Fruit fly (Drosophila melanogaster): ENCODE measurements around the gene CG14506.

The CG14506 gene

DNA sequence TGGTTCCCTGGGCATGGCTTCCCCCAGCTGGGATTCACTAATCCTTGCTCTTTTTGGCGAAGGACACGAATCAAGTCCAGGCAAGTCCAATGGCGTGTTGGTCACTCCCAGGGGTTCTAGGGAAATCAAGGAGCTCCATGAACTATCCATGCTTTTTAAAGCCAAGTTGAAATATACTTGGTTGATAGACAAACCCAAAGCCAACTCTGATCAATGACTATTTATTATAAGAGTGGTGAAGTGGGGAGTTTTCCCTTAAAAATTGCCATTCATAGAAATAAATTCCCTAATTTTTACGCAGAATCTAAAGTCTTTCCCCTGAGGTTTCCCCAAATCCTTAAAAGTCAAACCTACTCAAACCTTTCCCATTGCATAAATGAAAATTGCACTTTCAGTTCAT lies at the start of gene CG14506:
Gene CG14506 (minus strand): TSS at position 101 of the 400 bp plus-strand sequence.
- no peak for TF ChIP-seq CG17801 (GFP tag; optimal IDR thresholded peaks at IDR 0.05; ENCODE audit: partially characterized antibody)

DNA sequence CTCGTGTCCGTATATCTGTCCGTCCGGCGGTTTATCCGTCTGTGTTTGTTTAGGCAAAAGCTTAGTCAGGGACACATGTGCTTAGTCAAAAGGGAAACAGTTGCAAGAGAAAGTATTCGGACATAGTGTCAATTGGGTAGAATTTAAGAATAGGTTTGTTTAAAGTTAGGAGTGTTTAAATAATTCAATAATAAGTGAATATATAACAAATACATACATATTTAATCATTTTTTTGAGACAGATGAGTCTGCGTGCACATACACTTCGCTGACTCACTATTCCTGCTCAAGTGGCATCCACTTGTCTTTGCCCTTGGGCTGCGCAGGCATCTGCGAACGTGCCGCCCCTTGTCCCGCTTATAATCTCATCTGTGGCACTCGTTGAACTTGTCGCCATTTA lies 31.6 kb upstream of the CG14506 start:
- TF ChIP-seq CG17801 (GFP tag; optimal IDR thresholded peaks at IDR 0.05; ENCODE audit: partially characterized antibody) = no peak

DNA sequence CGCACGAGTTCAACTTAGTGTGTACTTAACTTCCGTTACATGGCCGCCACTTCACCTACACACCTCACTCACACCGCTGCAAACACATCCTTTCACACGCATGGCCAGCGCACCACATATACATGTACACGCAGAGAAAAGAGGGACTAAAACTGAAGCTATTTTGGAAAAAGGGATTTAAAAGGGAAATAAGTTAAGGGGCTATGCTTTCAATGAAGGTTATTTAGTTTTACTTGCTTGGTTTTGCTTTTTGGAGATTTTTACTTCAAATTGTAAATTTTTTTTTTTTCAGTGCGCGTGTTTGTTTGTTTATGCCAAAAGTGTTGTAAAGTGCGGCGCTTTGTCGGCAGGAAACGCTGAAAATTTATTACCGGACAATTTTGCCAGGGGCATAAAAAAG lies 25.7 kb upstream of the CG14506 start:
- no peak for TF ChIP-seq CG17801 (GFP tag; optimal IDR thresholded peaks at IDR 0.05; ENCODE audit: partially characterized antibody)

DNA sequence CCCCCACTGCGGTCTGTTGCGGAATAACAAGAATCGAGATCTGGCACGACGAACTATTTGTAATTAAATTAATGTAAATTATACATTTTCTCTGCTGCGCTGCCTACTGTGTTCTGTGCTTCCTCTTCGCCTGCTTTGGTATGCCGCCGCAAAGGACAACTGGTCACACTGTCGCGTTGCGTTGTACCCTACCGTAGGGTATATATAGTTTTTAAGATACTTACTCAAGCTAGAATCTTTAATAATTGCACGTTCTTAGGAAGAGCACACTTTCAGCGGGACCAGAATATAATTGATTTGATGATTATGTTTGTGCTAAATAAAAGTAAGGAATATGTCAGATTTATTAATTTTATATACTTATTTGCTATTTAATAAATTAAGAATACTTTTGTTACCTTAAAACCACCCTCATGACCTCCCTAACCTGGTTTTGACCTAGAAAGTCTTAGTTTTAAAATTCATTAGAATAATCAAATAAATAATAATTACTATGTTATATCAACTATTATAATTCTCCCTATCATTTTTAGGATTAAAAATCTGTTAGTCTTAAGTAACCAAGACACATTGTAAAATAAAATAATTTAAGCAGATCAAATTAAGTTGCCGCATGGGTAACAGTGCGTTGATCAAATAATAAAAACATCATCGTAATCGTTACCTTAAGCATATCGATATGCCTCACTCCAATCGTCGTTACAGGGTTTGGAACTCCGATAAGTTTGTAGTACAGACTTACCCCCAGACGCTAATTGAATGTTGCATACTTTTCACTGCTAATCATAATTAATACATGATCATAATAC lies 22.7 kb upstream of the CG14506 start, which contains the start of gene Cnx99A:
Gene Cnx99A (minus strand): TSS at position 164 of the 809 bp plus-strand sequence.
- peak; percentile 80 for TF ChIP-seq CG17801 (GFP tag; optimal IDR thresholded peaks at IDR 0.05; ENCODE audit: partially characterized antibody)

DNA sequence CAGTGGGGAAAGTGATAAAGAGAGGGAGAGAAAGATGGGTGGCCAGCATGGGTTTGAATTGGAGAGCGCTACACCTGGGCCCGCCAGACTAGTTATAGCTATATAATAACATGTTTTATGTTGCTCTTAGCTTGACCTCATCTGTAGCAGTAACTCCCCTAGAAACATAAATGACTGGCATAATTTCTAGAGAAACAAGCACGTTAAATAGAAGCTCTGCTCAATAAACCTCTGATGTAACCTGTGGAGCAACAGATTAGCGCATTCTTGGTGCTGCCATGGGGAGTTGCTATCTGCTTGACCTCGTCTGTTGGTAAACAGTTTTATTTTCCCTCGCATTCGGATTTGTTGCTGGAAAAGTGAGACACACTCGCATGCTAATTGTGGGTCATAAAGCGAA lies 21.7 kb upstream of the CG14506 start:
- TF ChIP-seq CG17801 (GFP tag; optimal IDR thresholded peaks at IDR 0.05; ENCODE audit: partially characterized antibody) = peak; percentile 48

DNA sequence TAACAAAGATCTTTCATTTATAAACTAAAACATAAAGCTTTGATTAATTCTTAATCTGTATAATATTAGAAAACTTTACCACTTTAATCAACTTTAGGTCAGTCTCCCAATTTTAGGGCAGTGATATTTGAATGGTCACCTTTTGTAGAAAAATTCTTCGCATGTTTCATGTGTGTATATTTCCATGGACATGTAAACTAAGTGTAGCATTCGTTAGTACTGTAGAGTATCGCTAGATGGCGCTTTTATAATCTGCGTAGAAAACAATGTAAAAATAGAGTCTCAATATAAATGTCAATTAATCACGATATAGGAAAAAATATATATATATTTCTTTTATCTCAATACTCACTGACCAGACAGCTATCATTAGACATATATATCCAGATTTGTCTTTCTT lies 16.1 kb upstream of the CG14506 start:
- no peak for TF ChIP-seq CG17801 (GFP tag; optimal IDR thresholded peaks at IDR 0.05; ENCODE audit: partially characterized antibody)

DNA sequence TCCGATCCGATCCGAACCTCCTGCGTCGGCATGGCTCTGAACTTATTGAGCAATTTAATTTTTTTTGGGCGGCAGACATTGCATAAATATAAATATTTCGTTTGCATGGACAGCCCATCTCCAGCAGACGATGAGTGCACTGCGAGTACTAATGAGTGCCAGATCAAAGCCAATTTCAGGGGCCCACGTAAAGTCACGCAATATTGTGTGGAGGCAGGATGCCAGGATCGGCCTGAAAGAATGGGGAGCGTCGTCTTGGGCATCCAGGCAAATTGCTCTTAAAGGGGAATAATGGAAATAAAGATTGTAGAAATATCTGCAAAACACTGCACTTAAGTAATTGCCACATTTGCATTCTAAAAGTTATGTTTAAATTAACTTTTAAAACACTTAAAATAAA lies 14.2 kb upstream of the CG14506 start:
- TF ChIP-seq CG17801 (GFP tag; optimal IDR thresholded peaks at IDR 0.05; ENCODE audit: partially characterized antibody) = no peak

DNA sequence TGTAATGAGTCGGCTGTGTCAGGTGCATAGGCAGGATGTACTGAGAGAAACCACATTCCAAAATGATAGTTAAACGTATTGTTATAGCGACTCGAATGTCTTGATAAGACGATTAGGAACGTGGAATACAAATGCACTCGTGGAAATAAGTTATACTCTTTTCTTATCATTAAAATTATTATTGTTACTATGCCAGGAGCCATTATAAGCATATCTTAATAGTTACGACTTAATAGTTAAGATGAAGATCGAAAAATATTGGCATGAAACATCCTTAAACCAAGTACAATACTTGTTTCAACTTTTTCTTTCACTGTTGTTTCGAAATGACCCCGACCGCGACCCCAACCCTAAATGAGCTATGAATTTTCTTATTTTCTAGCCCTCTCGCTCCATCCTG lies 12.9 kb upstream of the CG14506 start:
- no peak for TF ChIP-seq CG17801 (GFP tag; optimal IDR thresholded peaks at IDR 0.05; ENCODE audit: partially characterized antibody)

DNA sequence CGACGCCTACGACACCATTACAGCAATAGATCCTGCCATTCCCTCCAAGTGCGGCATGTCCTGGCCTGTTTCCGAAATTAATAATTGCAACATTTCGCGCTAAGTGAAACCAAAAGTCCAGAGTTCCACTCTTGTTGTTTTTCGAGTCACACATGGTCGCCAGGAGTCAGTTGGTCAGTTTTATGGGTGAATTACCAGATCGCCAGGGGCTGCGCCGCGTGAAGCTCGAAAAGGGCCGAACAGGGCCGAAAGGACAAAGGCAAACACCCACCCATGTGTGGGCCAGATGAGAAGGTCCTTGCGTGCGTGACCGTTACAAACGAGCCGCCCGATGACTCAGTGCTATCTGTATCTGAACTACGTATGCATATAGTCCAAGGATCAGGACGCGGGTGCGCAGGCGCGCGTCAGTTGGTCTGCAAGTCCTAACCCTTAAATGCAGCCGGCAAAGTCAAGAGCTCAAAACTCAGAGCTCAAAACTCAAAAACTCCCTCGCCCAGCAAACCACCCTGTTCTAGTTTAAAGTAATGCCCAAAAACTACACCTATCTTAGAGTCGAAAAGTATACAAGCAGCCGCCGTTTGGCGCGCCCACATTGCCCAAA lies 11.9 kb upstream of the CG14506 start:
- TF ChIP-seq CG17801 (GFP tag; optimal IDR thresholded peaks at IDR 0.05; ENCODE audit: partially characterized antibody) = no peak

DNA sequence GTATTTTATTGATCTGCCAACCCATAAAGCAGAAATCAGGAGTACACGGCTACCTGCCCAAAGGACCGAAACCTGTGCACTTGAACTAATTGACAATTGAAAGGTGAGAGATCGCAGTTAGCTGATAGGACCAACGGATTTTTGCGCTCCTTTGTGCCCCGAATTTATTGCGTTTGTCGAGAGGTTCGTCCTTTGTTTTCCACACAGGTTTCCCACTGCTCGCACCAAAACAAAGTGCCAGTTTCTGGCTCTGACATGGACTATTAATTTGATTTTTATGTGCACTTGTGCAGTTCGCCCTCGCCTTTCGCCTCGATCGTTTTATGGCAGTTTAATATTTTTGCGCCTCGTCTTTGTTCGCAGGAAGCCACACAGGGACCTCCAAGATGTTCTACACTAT lies 10.7 kb upstream of the CG14506 start:
- no peak for TF ChIP-seq CG17801 (GFP tag; optimal IDR thresholded peaks at IDR 0.05; ENCODE audit: partially characterized antibody)

DNA sequence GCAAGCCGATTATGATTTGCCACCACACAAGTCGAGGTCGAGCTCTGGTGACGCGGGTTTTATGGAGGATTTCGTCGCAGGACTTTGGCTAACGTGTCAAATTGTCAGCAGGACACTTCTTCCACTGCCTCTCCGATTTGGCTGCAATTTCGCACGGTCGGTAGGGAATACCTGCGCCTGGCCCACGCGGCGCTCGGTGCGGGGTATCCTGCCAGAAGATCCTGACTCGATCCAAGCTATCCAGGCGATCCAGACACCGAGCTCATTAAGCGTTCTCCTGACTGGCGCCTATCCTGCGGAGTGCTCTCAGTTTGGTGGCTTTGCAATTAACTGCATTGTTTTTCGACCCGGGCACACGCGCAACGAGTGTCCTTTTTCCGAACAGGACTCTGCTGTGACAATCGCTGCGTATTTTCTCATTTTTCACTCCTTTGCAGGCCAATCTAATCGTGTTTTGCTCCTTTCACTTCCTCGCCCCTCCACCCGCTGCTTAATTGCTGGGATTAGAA lies 10.0 kb upstream of the CG14506 start:
- no peak for TF ChIP-seq CG17801 (GFP tag; optimal IDR thresholded peaks at IDR 0.05; ENCODE audit: partially characterized antibody)

DNA sequence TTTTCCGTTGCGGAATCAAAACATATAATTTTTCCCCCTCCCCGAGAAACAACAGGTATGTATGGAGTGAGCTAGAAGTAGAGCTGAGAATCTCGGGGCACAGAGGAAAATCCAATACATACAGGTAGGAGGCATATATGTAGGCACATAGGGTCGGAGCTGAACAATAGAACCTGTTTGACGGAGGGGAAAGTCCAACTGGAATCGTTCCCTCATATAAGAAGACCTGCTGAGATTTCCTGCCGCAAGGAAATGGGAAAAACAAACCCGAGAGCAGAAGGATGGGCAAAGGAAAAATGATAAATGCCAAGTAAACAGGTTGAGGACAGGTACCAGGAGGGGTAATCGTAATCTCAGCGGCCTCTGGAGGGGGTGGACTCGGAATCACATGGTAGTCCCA lies 7.1 kb upstream of the CG14506 start:
- no peak for TF ChIP-seq CG17801 (GFP tag; optimal IDR thresholded peaks at IDR 0.05; ENCODE audit: partially characterized antibody)

DNA sequence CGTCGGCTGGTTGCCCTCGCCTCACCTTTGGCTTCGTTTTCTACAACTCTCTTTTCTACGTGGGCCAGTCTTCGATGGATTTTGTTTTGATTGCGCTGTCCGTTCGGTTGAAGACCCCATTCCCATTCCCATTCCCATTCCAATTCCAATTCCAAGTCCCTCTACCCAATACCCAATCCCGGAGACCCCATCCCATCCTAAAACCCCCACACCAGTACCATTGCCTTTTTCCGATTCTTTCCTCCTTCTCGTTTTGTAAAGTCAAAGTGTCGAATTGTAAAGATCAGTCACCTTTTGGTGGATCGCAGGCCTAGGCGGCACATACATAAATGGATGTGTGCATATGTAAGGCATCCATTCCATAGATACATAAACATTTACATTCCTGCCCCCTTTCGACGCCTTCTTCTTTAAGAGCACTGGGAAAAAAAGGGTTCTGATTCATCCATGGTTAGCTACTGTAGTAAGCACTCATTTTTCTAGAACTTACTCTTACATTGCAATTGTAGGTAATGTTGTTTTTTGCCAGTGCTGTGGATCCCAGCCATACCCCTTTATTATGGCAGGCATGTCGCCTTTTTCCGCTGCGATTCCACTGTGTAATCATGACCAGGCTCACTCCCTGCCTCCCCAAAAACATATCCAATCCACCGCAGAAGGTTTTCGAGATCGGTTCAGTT lies 2.9 kb upstream of the CG14506 start:
- TF ChIP-seq CG17801 (GFP tag; optimal IDR thresholded peaks at IDR 0.05; ENCODE audit: partially characterized antibody) = no peak

DNA sequence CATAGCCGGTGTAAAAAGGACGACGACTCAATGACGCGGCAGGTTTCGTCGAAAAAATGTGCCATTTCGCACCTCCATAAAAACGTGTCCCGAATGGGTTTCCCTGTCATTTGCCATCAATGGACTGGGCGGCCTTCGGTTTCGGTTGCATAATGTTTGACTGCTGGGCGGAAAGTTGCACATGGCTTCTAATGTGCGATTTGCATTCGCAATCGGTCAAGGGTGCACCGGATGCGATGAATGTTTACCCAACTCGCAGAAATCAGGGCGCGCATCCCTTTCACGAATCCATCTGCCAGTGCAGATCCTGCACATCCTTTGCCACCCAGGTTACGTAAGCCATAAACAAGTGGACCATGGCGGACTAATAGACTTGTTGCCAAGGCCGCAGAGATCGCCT lies 835 bp upstream of the CG14506 start:
- no peak for TF ChIP-seq CG17801 (GFP tag; optimal IDR thresholded peaks at IDR 0.05; ENCODE audit: partially characterized antibody)

DNA sequence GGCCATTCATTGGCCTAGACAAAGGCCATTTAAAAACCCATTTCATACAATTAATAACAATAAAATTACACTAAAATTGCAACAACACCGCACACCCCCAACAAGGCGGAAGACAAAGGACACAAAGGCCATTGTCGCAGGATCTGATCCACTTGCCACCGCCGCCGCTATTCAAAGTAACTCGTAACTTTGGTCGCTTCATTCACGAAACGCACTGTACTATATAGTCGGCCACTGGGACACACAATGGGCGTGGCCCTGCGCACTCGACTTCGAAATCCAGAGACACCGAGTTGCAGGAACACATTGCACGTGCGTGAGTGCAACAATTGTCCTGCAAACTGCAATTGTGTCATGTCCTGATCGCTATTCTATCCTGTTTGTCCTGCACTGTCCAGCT lies 3.5 kb downstream of the CG14506 start:
- TF ChIP-seq CG17801 (GFP tag; optimal IDR thresholded peaks at IDR 0.05; ENCODE audit: partially characterized antibody) = no peak

DNA sequence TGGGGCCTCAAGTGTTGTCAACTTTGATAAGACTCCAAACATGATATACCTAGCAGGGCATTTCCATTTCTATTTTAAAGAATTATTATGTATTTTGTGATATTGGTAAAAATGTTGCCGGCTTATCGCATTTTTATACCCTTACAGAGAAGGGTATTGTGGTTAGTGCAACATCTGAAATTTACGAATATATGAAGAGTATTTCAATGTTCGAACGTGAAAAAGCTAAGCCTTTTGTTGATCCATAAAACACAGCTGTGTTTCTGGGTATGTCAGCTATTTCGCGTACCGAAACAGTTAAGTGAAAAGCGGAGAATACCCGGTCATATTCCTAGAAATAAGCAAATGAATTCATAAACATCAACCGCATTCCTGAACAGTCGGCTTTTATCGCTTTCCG lies 5.0 kb downstream of the CG14506 start:
- TF ChIP-seq CG17801 (GFP tag; optimal IDR thresholded peaks at IDR 0.05; ENCODE audit: partially characterized antibody) = no peak

All from ovary, adult (tissue).